Worm (Caenorhabditis elegans) whole organism, late embryonic: ENCODE data around the gene T04C12.1.

ENCODE experiments used
- hlh-13 ChIP-seq: fragments of 200-800 bp; sonication (Bioruptor generic); optimal IDR thresholded peaks from 2 replicates; lab custom pipeline; 2018; ENCODE audit warnings: mild to moderate bottlenecking, missing genetic modification characterization, missing compliant biosample characterization
- hlh-30 ChIP-seq: sonication (generic microtip); optimal IDR thresholded peaks from 2 replicates; lab custom pipeline; 2017; ENCODE audit warnings: antibody characterized with exemption, missing genetic modification characterization, missing compliant biosample characterization; ENCODE audit not compliant: insufficient read depth
- hlh-6 ChIP-seq: sonication (generic microtip); optimal IDR thresholded peaks from 2 replicates; lab custom pipeline; 2016; ENCODE audit warnings: missing genotype, missing genetic modification characterization, missing compliant biosample characterization
- nhr-11 ChIP-seq: fragments of 150-350 bp; optimal IDR thresholded peaks from 2 replicates; lab custom pipeline; 2014; ENCODE audit warnings: missing biosample characterization, missing genetic modification characterization
- pros-1 ChIP-seq: fragments of 150-350 bp; optimal IDR thresholded peaks from 2 replicates; lab custom pipeline; 2014; ENCODE audit warnings: missing biosample characterization, missing genetic modification reagents, missing genetic modification characterization

- TF ChIP-seq hlh-13 (no peak), hlh-30 (tag; lab: Kevin White, UChicago) (no peak), pros-1 (tag; lab: Kevin White, UChicago) (no peak), hlh-6 (no peak), nhr-11 (tag; lab: Kevin White, UChicago) (no peak)
Measured at ce11 chrV:11043767-11044166, 15.3 kb downstream of the T04C12.1 start, which contains the start of gene C45B11.6.
